Fruit fly (Drosophila melanogaster): ENCODE results near the gene NTPase.

Gene NTPase

DNA sequence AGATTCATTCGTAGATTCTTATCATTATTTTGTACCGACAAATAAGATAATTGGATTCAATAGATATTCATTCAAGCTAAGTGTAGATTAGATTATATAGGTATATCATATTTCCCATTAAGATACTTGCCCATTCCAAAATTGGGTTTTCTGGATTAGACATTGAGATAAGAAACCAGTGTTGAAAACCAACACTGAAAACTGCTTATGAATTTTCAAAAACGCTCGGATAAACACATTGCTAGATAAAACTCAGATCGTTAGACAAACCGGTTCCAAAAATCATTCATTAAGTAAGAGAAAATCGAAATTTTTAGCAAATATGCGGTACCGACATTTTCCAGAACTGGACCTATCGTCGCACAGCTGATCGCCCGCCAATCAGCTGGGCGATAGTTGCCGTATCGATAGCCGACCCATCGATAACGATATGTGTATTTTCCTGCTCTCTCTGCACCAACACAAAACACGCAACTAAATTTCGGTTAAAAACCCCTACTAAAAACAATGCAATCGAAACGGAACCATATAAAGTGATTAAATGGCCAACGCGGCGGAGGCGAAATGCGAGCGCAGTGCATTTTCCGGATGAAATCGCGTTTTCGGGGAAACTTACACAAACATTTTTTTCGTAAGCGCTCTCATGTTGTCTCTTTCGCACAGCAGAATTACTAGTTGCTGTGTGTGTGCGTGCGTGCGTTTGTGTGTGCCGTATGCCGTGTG lies at the start of gene NTPase, which contains the start of gene lilli:
Gene NTPase, minus strand, starts transcription at position 348 of the 723 bp plus-strand sequence.
Gene lilli, plus strand, starts transcription at position 427 of the 723 bp plus-strand sequence.
- TF ChIP-seq CG4617 (GFP tag; optimal IDR thresholded peaks at IDR 0.05; ENCODE audit: borderline replicate concordance) (peak; percentile 92), H15 (GFP tag; IDR thresholded peaks at IDR 0.05) (no peak), CG12299 (tag; optimal IDR thresholded peaks at IDR 0.05) (no peak), CG8359 (GFP tag; optimal IDR thresholded peaks at IDR 0.05; ENCODE audit: borderline replicate concordance) (no peak), Hr51 (GFP tag; optimal IDR thresholded peaks at IDR 0.05) (peak; percentile 31 to 43), vfl (GFP tag; optimal IDR thresholded peaks at IDR 0.05) (peak; percentile 31), CG7963 (GFP tag; IDR thresholded peaks at IDR 0.05; ENCODE audit: partially characterized antibody) (peak; percentile 94), CG14441 (GFP tag; IDR thresholded peaks at IDR 0.05) (peak; percentile 63), hkb (optimal IDR thresholded peaks at IDR 0.05) (no peak), hkb (GFP tag; IDR thresholded peaks at IDR 0.05) (peak; percentile 50; the same call in 1 of the 2 replicates), CG17612 (GFP tag; IDR thresholded peaks at IDR 0.05) (no peak), BtbVII (GFP tag; optimal IDR thresholded peaks at IDR 0.05) (peak; percentile 15), Oaz (GFP tag; IDR thresholded peaks at IDR 0.05) (0 out of 2 replicates have a peak, but pooled peaks have one; percentile 28), Hmr (GFP tag; optimal IDR thresholded peaks at IDR 0.05) (peak; percentile 32), CG12769 (tag; optimal IDR thresholded peaks at IDR 0.05) (no peak), shn (GFP tag; optimal IDR thresholded peaks at IDR 0.05) (peak; percentile 74), odd (GFP tag; optimal IDR thresholded peaks at IDR 0.05) (no peak), CG8924 (tag; optimal IDR thresholded peaks at IDR 0.05) (no peak), kah (GFP tag; optimal IDR thresholded peaks at IDR 0.05) (no peak), CG30431 (GFP tag; optimal IDR thresholded peaks at IDR 0.05) (peak; percentile 30), sna (GFP tag; IDR thresholded peaks at IDR 0.05; ENCODE audit: partially characterized antibody) (peak; percentile 89), sqz (GFP tag; optimal IDR thresholded peaks at IDR 0.05) (peak; percentile 96), MBD-R2 (GFP tag; IDR thresholded peaks at IDR 0.05) (peak; percentile 34; the same call in 1 of the 2 replicates), CG14667 (GFP tag; IDR thresholded peaks at IDR 0.05) (no peak), CG11723 (GFP tag; optimal IDR thresholded peaks at IDR 0.05) (peak; percentile 31), Opbp (GFP tag; IDR thresholded peaks at IDR 0.05; ENCODE audit: partially characterized antibody) (peak; percentile 93), CG10543 (GFP tag; optimal IDR thresholded peaks at IDR 0.05) (no peak), CoRest (tag; optimal IDR thresholded peaks at IDR 0.05) (peak; percentile 18), wdn (GFP tag; IDR thresholded peaks at IDR 0.05) (0 out of 2 replicates have a peak, but pooled peaks have one; percentile 49), aop (GFP tag; IDR thresholded peaks at IDR 0.05) (no peak), bowl (GFP tag; IDR thresholded peaks at IDR 0.05) (no peak), Blimp-1 (GFP tag; optimal IDR thresholded peaks at IDR 0.05) (peak; percentile 7), CG10209 (GFP tag; optimal IDR thresholded peaks at IDR 0.05) (peak; percentile 59), CG11085 (GFP tag; IDR thresholded peaks at IDR 0.05) (peak; percentile 44), Dip3 (GFP tag; optimal IDR thresholded peaks at IDR 0.05) (peak; percentile 66), CG33557 (GFP tag; optimal IDR thresholded peaks at IDR 0.05) (no peak), disco-r (GFP tag; optimal IDR thresholded peaks at IDR 0.05) (peak; percentile 41), CG11456 (GFP tag; IDR thresholded peaks at IDR 0.05) (peak; percentile 69; the same call in 1 of the 3 replicates), Atf6 (GFP tag; IDR thresholded peaks at IDR 0.05) (peak; percentile 15; the same call in 1 of the 2 replicates), jigr1 (GFP tag; IDR thresholded peaks at IDR 0.05) (no peak), Dip2 (GFP tag; IDR thresholded peaks at IDR 0.05) (no peak), Jarid2 (GFP tag; optimal IDR thresholded peaks at IDR 0.05) (peak; percentile 19), CG15073 (GFP tag; optimal IDR thresholded peaks at IDR 0.05) (no peak), Hr78 (GFP tag; optimal IDR thresholded peaks at IDR 0.05) (no peak), CG7372 (GFP tag; IDR thresholded peaks at IDR 0.05) (no peak), CG9797 (GFP tag; optimal IDR thresholded peaks at IDR 0.05) (no peak), bsh (GFP tag; optimal IDR thresholded peaks at IDR 0.05) (peak in 1 of 2 experiments; percentile 40), CG9876 (GFP tag; optimal IDR thresholded peaks at IDR 0.05) (peak; percentile 66), dysf (GFP tag; IDR thresholded peaks at IDR 0.05) (no peak)

All from whole organism, embryonic.